Worm (Caenorhabditis elegans): ENCODE results near the gene F38A5.8.
"Not testable (repeated sequence)": the region's sequence is repeated elsewhere in the genome, so short reads cannot be mapped to it uniquely, and the experiment has no call there.

DNA sequence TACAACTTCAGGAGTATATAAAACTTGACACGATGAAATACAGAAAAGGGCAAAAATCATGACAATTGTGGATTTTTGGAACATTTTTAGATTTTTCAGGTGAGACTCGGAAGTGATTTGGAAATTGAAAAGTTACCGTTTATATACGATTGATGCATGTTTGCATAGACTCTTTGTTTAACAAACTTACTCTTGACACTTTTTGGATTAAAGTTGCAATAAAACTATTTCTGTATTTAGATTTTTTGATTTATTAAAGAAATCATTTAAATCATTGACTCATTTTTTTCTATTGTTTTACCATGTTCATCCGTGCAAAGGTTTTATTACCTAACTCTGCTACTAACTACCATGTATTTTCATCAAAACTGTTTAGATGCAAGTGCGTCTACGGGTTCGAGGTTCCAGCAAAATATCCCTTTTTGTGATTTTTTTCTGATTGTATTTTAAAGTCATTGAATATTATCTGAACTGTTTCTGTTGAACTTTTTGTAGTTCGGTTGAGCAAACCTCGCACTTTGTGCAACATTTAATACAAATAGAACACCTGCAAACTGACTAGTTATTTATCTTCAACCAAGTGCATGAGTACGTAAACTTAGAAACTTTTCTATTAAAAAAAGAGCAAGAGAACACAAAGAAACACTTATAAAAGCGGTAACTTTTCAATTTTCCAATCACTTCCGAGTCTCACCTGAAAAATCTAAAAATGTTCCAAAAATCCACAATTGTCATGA is 8.4 kb upstream of the F38A5.8 start, which contains the start of the genes nspb-1 and nspb-2:
- TF ChIP-seq ztf-11 (tag; optimal IDR thresholded peaks at IDR 0.05); ceh-28 (tag; optimal IDR thresholded peaks at IDR 0.05); lsy-2 (tag; optimal IDR thresholded peaks at IDR 0.05); F49E8.2 (tag; optimal IDR thresholded peaks at IDR 0.05; ENCODE audit: borderline replicate concordance); dmd-9 (GFP tag; IDR thresholded peaks at IDR 0.05): not testable (repeated sequence)
